Fruit fly (Drosophila melanogaster): ENCODE results near the gene CG10600.

dm6 chr2L:18878439-18878838, 39.0 kb upstream of the CG10600 start:
- TF ChIP-seq unc-4 (GFP tag; IDR thresholded peaks at IDR 0.05; ENCODE audit: partially characterized antibody), result no peak
- TF ChIP-seq ac (GFP tag; optimal IDR thresholded peaks at IDR 0.05), result no peak
- TF ChIP-seq sna (GFP tag; IDR thresholded peaks at IDR 0.05; ENCODE audit: partially characterized antibody), result no peak
- TF ChIP-seq CG18764 (GFP tag; optimal IDR thresholded peaks at IDR 0.05), result no peak
- no peak for TF ChIP-seq seq (GFP tag; IDR thresholded peaks at IDR 0.05)
- TF ChIP-seq lmd (GFP tag; IDR thresholded peaks at IDR 0.05), result no peak
- TF ChIP-seq sima (GFP tag; optimal IDR thresholded peaks at IDR 0.05), result no peak
- TF ChIP-seq h (optimal IDR thresholded peaks at IDR 0.05), result no peak

All from whole organism, embryonic.